Worm (Caenorhabditis elegans) whole organism, L1 larva: ENCODE data around the gene F26F4.2.

Source experiments
- C04F5.9 ChIP-seq: sonication (generic microtip); optimal IDR thresholded peaks from 2 replicates; lab custom pipeline; 2016; ENCODE audit warnings: missing genetic modification characterization, missing compliant biosample characterization
- C16A3.4 ChIP-seq: fragments of 150-350 bp; optimal IDR thresholded peaks from 2 replicates; lab custom pipeline; 2014; ENCODE audit warnings: missing biosample characterization, missing genetic modification characterization
- C34B4.2 ChIP-seq: sonication (generic microtip); optimal IDR thresholded peaks from 2 replicates; lab custom pipeline; 2017; ENCODE audit warnings: mild to moderate bottlenecking, missing genetic modification characterization, missing compliant biosample characterization
- Y116A8C.19 ChIP-seq: sonication (generic microtip); optimal IDR thresholded peaks from 2 replicates; lab custom pipeline; 2016; ENCODE audit warnings: missing compliant biosample characterization, missing genetic modification characterization, borderline replicate concordance
- aha-1 ChIP-seq: fragments of 150-350 bp; optimal IDR thresholded peaks from 2 replicates; lab custom pipeline; 2014; ENCODE audit warnings: missing biosample characterization, missing genetic modification characterization
- alr-1 ChIP-seq: fragments of 200-800 bp; sonication (Bioruptor generic); optimal IDR thresholded peaks from 2 replicates; lab custom pipeline; 2018; ENCODE audit warnings: borderline replicate concordance, mild to moderate bottlenecking, missing genetic modification characterization, missing compliant biosample characterization
- aly-2 ChIP-seq: fragments of 150-350 bp; optimal IDR thresholded peaks from 2 replicates; lab custom pipeline; 2014; ENCODE audit warnings: missing biosample characterization, missing genetic modification characterization
- ceh-63 ChIP-seq: fragments of 200-800 bp; sonication (Bioruptor generic); optimal IDR thresholded peaks from 2 replicates; lab custom pipeline; 2018; ENCODE audit warnings: mild to moderate bottlenecking, missing genetic modification characterization, missing compliant biosample characterization
- ceh-8 ChIP-seq: fragments of 200-800 bp; sonication (Bioruptor generic); optimal IDR thresholded peaks from 2 replicates; lab custom pipeline; 2018; ENCODE audit warnings: mild to moderate bottlenecking, missing genetic modification characterization, moderate library complexity, missing compliant biosample characterization
- ceh-82 ChIP-seq, 3 experiments: fragments of 150-350 bp in 1 of 3; sonication (generic microtip) in 2 of 3; optimal IDR thresholded peaks; 2 replicates each; lab custom pipeline; 2014 to 2017; ENCODE audit warnings: missing biosample characterization in 3 of 3, missing genetic modification characterization in 3 of 3
- ces-1 ChIP-seq: fragments of 150-350 bp; optimal IDR thresholded peaks from 2 replicates; lab custom pipeline; 2014; ENCODE audit warnings: missing biosample characterization, missing genetic modification reagents, missing genetic modification characterization
- egl-27 ChIP-seq, 2 experiments: fragments of 150-350 bp in 1 of 2; sonication (generic microtip); optimal IDR thresholded peaks; 3 replicates each; lab custom pipeline; 2017 to 2018; ENCODE audit warnings: missing biosample characterization in 2 of 2, missing genetic modification characterization in 2 of 2, missing genetic modification reagents in 2 of 2
- elt-2 ChIP-seq: sonication (generic microtip); optimal IDR thresholded peaks from 2 replicates; lab custom pipeline; 2016; ENCODE audit warnings: missing genetic modification characterization, mild to moderate bottlenecking, inconsistent platforms, missing compliant biosample characterization, missing genetic modification reagents
- elt-3 ChIP-seq, 6 experiments: fragments of 150-350 bp in 1 of 6; sonication (generic microtip); optimal IDR thresholded peaks; 2 replicates each; lab custom pipeline; 2017 to 2018; ENCODE audit warnings: missing biosample characterization in 6 of 6, missing genetic modification characterization in 6 of 6, inconsistent platforms in 1 of 6
- ets-5 ChIP-seq: fragments of 200-800 bp; sonication (Bioruptor generic); IDR thresholded peaks from 2 replicates; pipeline ENCODE4 v1.3.6; 2022; ENCODE audit warnings: missing genetic modification characterization, missing compliant biosample characterization
- fkh-10 ChIP-seq: sonication (generic microtip); optimal IDR thresholded peaks from 2 replicates; lab custom pipeline; 2017; ENCODE audit warnings: missing biosample characterization, missing genetic modification reagents, missing genetic modification characterization
- fkh-8 ChIP-seq: sonication (generic microtip); optimal IDR thresholded peaks from 2 replicates; lab custom pipeline; 2016; ENCODE audit warnings: mild to moderate bottlenecking, missing genetic modification characterization, missing compliant biosample characterization
- fos-1 ChIP-seq: fragments of 150-350 bp; optimal IDR thresholded peaks from 2 replicates; lab custom pipeline; 2014; ENCODE audit warnings: missing biosample characterization, missing genetic modification characterization
- hlh-4 ChIP-seq: sonication (generic microtip); optimal IDR thresholded peaks from 2 replicates; lab custom pipeline; 2016; ENCODE audit warnings: mild to moderate bottlenecking, missing genetic modification characterization, missing compliant biosample characterization
- hpl-2 ChIP-seq: fragments of 150-350 bp; optimal IDR thresholded peaks from 2 replicates; lab custom pipeline; 2014; ENCODE audit warnings: missing biosample characterization, missing genetic modification reagents, missing genetic modification characterization
- lin-13 ChIP-seq: fragments of 150-350 bp; optimal IDR thresholded peaks from 2 replicates; lab custom pipeline; 2014; ENCODE audit warnings: missing biosample characterization, missing genetic modification reagents, missing genetic modification characterization
- lin-14 ChIP-seq: fragments of 200-800 bp; sonication (Bioruptor generic); optimal IDR thresholded peaks from 2 replicates; lab custom pipeline; 2018; ENCODE audit warnings: mild to moderate bottlenecking, missing genetic modification characterization, moderate library complexity, missing compliant biosample characterization
- lin-35 ChIP-seq, 2 experiments: fragments of 150-350 bp; optimal IDR thresholded peaks; 2 replicates each; lab custom pipeline; 2014; ENCODE audit warnings: missing biosample characterization in 2 of 2, missing genetic modification characterization in 2 of 2, missing genetic modification reagents in 2 of 2
- lin-39 ChIP-seq: fragments of 150-350 bp; optimal IDR thresholded peaks from 2 replicates; lab custom pipeline; 2014; ENCODE audit warnings: missing biosample characterization, missing genetic modification reagents, missing genetic modification characterization
- lir-3 ChIP-seq: sonication (generic microtip); optimal IDR thresholded peaks from 2 replicates; lab custom pipeline; 2016; ENCODE audit warnings: mild to moderate bottlenecking, missing genetic modification characterization, moderate library complexity, missing compliant biosample characterization; ENCODE audit not compliant: poor library complexity
- mef-2 ChIP-seq: fragments of 150-350 bp; optimal IDR thresholded peaks from 2 replicates; lab custom pipeline; 2014; ENCODE audit warnings: missing biosample characterization, missing genetic modification characterization
- mep-1 ChIP-seq: fragments of 150-350 bp; optimal IDR thresholded peaks from 2 replicates; lab custom pipeline; 2014; ENCODE audit warnings: missing biosample characterization, missing genetic modification characterization
- nhr-11 ChIP-seq: fragments of 150-350 bp; optimal IDR thresholded peaks from 2 replicates; lab custom pipeline; 2014; ENCODE audit warnings: missing biosample characterization, missing genetic modification characterization
- nhr-12 ChIP-seq: sonication (generic microtip); optimal IDR thresholded peaks from 2 replicates; lab custom pipeline; 2017; ENCODE audit warnings: missing biosample characterization, missing genetic modification characterization
- nhr-20 ChIP-seq: sonication (generic microtip); optimal IDR thresholded peaks from 2 replicates; lab custom pipeline; 2016; ENCODE audit warnings: mild to moderate bottlenecking, missing genetic modification characterization, missing compliant biosample characterization
- nhr-237 ChIP-seq: fragments of 150-350 bp; optimal IDR thresholded peaks from 2 replicates; lab custom pipeline; 2014; ENCODE audit warnings: missing biosample characterization, missing genetic modification characterization
- nhr-28 ChIP-seq: fragments of 150-350 bp; optimal IDR thresholded peaks from 2 replicates; lab custom pipeline; 2014; ENCODE audit warnings: missing biosample characterization, missing genetic modification characterization
- nhr-47 ChIP-seq: sonication (generic microtip); optimal IDR thresholded peaks from 2 replicates; lab custom pipeline; 2016; ENCODE audit warnings: mild to moderate bottlenecking, missing genetic modification characterization, moderate library complexity, missing compliant biosample characterization
- nhr-71 ChIP-seq: sonication (generic microtip); optimal IDR thresholded peaks from 2 replicates; lab custom pipeline; 2016; ENCODE audit warnings: mild to moderate bottlenecking, missing genetic modification characterization, moderate library complexity, missing compliant biosample characterization
- nhr-77 ChIP-seq: fragments of 150-350 bp; optimal IDR thresholded peaks from 2 replicates; lab custom pipeline; 2014; ENCODE audit warnings: missing biosample characterization, missing genetic modification characterization
- nhr-84 ChIP-seq: sonication (generic microtip); optimal IDR thresholded peaks from 2 replicates; lab custom pipeline; 2017; ENCODE audit warnings: missing biosample characterization, missing genetic modification characterization
- nhr-85 ChIP-seq: sonication (generic microtip); peaks from one replicate; lab custom pipeline; 2016; ENCODE audit warnings: missing genetic modification characterization, inconsistent platforms, missing compliant biosample characterization
- pax-3 ChIP-seq: fragments of 200-800 bp; sonication (Bioruptor generic); optimal IDR thresholded peaks from 2 replicates; lab custom pipeline; 2018; ENCODE audit warnings: mild to moderate bottlenecking, missing genetic modification characterization, moderate library complexity, missing compliant biosample characterization
- pqm-1 ChIP-seq: sonication (generic microtip); optimal IDR thresholded peaks from 3 replicates; lab custom pipeline; 2017; ENCODE audit warnings: missing biosample characterization, missing genetic modification characterization
- rnt-1 ChIP-seq: sonication (generic microtip); optimal IDR thresholded peaks from 2 replicates; lab custom pipeline; 2016; ENCODE audit warnings: mild to moderate bottlenecking, missing genetic modification characterization, moderate library complexity, missing compliant biosample characterization
- snu-23 ChIP-seq: sonication (generic microtip); optimal IDR thresholded peaks from 2 replicates; lab custom pipeline; 2016; ENCODE audit warnings: missing genetic modification characterization, missing compliant biosample characterization
- sox-4 ChIP-seq: sonication (generic microtip); optimal IDR thresholded peaks from 2 replicates; lab custom pipeline; 2016; ENCODE audit warnings: missing genetic modification characterization, missing compliant biosample characterization
- sptf-1 ChIP-seq: fragments of 150-350 bp; optimal IDR thresholded peaks from 2 replicates; lab custom pipeline; 2014; ENCODE audit warnings: missing biosample characterization, missing genetic modification characterization
- tbx-2 ChIP-seq: sonication (generic microtip); optimal IDR thresholded peaks from 2 replicates; lab custom pipeline; 2016; ENCODE audit warnings: missing genetic modification characterization, missing compliant biosample characterization
- unc-30 ChIP-seq: sonication (generic microtip); optimal IDR thresholded peaks from 2 replicates; lab custom pipeline; 2017; ENCODE audit warnings: missing biosample characterization, missing genetic modification characterization
- unc-62 ChIP-seq: fragments of 150-350 bp; optimal IDR thresholded peaks from 2 replicates; lab custom pipeline; 2014; ENCODE audit warnings: missing biosample characterization, missing genetic modification reagents, missing genetic modification characterization
- unc-86 ChIP-seq: sonication (generic microtip); optimal IDR thresholded peaks from 2 replicates; lab custom pipeline; 2016; ENCODE audit warnings: missing genetic modification characterization, missing compliant biosample characterization
- unc-98 ChIP-seq: fragments of 200-800 bp; sonication (Bioruptor generic); IDR thresholded peaks from 2 replicates; pipeline ENCODE4 v1.3.6; 2022; ENCODE audit warnings: missing genetic modification characterization, missing compliant biosample characterization
- vab-15 ChIP-seq: sonication (generic microtip); optimal IDR thresholded peaks from 2 replicates; lab custom pipeline; 2017; ENCODE audit warnings: missing genotype, mild to moderate bottlenecking, missing genetic modification characterization, missing compliant biosample characterization
- xbp-1 ChIP-seq: sonication (generic microtip); optimal IDR thresholded peaks from 2 replicates; lab custom pipeline; 2016; ENCODE audit warnings: missing genetic modification characterization, missing compliant biosample characterization
- zag-1 ChIP-seq: fragments of 150-350 bp; optimal IDR thresholded peaks from 2 replicates; lab custom pipeline; 2014; ENCODE audit warnings: missing biosample characterization, missing genetic modification characterization

The F26F4.2 gene

DNA sequence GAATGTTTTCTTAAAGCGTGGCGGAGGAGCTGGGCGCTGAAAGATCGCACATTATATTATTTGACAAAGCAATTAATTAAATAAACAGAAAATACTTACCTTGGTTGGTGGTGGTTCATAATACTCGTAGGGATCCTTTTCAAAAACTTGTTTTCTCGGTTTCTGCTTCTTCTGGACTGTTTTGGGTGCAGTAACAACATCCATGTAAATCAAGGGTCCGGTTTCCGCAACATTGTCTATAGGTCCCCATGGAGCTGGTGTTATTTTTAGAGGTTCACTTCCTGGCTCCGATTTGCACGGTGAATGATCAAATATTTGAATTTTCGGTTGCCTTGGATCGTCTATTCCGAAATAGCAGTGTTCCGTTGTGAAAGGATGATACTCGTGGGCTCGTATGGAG is 13.1 kb downstream of the F26F4.2 start:
- no peak for TF ChIP-seq ets-5
- TF ChIP-seq nhr-71 (tag; lab: Kevin White, UChicago) = no peak
- TF ChIP-seq Y116A8C.19 (tag; lab: Kevin White, UChicago) = no peak
- TF ChIP-seq C34B4.2 (tag; lab: Kevin White, UChicago) = no peak
- no peak for TF ChIP-seq nhr-11
- no peak for TF ChIP-seq C16A3.4
- no peak for TF ChIP-seq pax-3 (tag; lab: Kevin White, UChicago)
- TF ChIP-seq nhr-237 (tag; lab: Kevin White, UChicago) = no peak
- TF ChIP-seq snu-23 (GFP tag; lab: Kevin White, UChicago) = no peak
- no peak for TF ChIP-seq hlh-4 (tag; lab: Kevin White, UChicago)
- no peak for TF ChIP-seq lin-13
- TF ChIP-seq nhr-20 (tag; lab: Kevin White, UChicago) = no peak

DNA sequence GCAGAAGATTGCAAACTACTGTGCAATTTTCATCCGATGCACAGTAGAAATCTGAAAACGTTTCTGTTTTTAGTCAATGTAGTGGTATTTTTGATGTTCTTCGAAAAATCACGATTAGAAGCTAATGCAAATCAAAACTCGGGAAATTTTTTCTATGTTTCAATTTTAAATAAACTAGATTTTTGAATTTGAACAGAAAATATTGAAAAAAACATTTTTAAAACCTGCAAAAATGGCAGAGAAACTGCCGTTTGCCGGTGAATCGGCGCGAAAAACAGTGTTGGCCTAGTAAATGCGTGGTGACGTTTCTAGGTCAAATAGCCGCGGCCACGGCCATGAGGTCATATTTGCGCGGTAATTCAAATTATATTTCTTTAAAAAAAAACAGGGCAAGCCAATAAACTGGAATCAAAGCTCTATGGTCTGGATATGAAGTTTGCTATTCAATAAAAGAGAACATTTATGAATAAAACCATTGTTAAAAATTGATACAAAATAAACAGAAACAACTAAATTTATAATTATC is 19.2 kb downstream of the F26F4.2 start, which contains the start of gene set-2:
TSS of gene set-2 (minus strand) at position 51 of the 526 bp plus-strand sequence.
- TF ChIP-seq unc-62 (GFP tag; lab: Kevin White, UChicago) (no peak), nhr-77 (tag; lab: Kevin White, UChicago) (peak; percentile 30), nhr-12 (tag; lab: Kevin White, UChicago) (no peak), lin-39 (no peak), ces-1 (no peak), pqm-1 (tag; lab: Kevin White, UChicago) (no peak), nhr-84 (tag; lab: Kevin White, UChicago) (no peak), ceh-8 (GFP tag; lab: Kevin White, UChicago) (no peak), elt-3 (tag; optimal IDR thresholded peaks at IDR 0.05; lab: Kevin White, UChicago) (no peak), lin-14 (GFP tag; lab: Kevin White, UChicago) (peak; percentile 63), xbp-1 (tag; lab: Kevin White, UChicago) (peak; percentile 75), C04F5.9 (tag; lab: Kevin White, UChicago) (peak; percentile 47), ceh-82 (tag; optimal IDR thresholded peaks at IDR 0.05; lab: Kevin White, UChicago) (peak; percentile 16 to 44 (median 27)), vab-15 (no peak), Y116A8C.19 (tag; lab: Kevin White, UChicago) (peak; percentile 28), lin-13 (peak; percentile 39), lir-3 (tag; lab: Kevin White, UChicago) (peak; percentile 93), aha-1 (tag; lab: Kevin White, UChicago) (no peak), ets-5 (no peak), nhr-237 (tag; lab: Kevin White, UChicago) (no peak), C16A3.4 (peak; percentile 22), alr-1 (no peak), nhr-71 (tag; lab: Kevin White, UChicago) (peak; percentile 84), mef-2 (tag; lab: Kevin White, UChicago) (no peak), sptf-1 (tag; lab: Kevin White, UChicago) (no peak), elt-2 (tag; lab: Kevin White, UChicago) (peak; percentile 1), nhr-11 (no peak), fkh-8 (tag; lab: Kevin White, UChicago) (peak; percentile 62), tbx-2 (tag; lab: Kevin White, UChicago) (peak; percentile 85), aly-2 (peak; percentile 44), rnt-1 (tag; lab: Kevin White, UChicago) (peak; percentile 97), zag-1 (no peak), nhr-28 (tag; lab: Kevin White, UChicago) (no peak), lin-35 (GFP tag; optimal IDR thresholded peaks at IDR 0.05; lab: Kevin White, UChicago) (peak; percentile 95 to 96), unc-98 (peak; percentile 81), fkh-10 (GFP tag; lab: Kevin White, UChicago) (no peak), nhr-47 (peak; percentile 81), hpl-2 (GFP tag; lab: Kevin White, UChicago) (no peak), egl-27 (tag; optimal IDR thresholded peaks at IDR 0.05; lab: Kevin White, UChicago) (no peak), unc-30 (tag; lab: Kevin White, UChicago) (no peak), nhr-85 (tag; lab: Kevin White, UChicago) (peak; percentile 87), mep-1 (tag; lab: Kevin White, UChicago) (peak; percentile 55), unc-86 (tag; lab: Kevin White, UChicago) (peak; percentile 25), fos-1 (tag; lab: Kevin White, UChicago) (no peak), ceh-63 (GFP tag; lab: Kevin White, UChicago) (no peak), sox-4 (tag; lab: Kevin White, UChicago) (peak; percentile 70)
